Worm (Caenorhabditis elegans): ENCODE data around the gene B0564.2.

ce11 chrIV:13080861-13081260 lies 26.6 kb upstream of the B0564.2 start:
- no peak for TF ChIP-seq nhr-111 (GFP tag; optimal IDR thresholded peaks at IDR 0.05)
- no peak for TF ChIP-seq daf-8 (GFP tag; IDR thresholded peaks at IDR 0.05)
- no peak for TF ChIP-seq spr-3 (GFP tag; optimal IDR thresholded peaks at IDR 0.05)
- TF ChIP-seq nhr-11 (tag; optimal IDR thresholded peaks at IDR 0.05) = no peak
- TF ChIP-seq nhr-76 (tag; optimal IDR thresholded peaks at IDR 0.05) = no peak
- no peak for TF ChIP-seq zag-1 (tag; optimal IDR thresholded peaks at IDR 0.05)
- TF ChIP-seq fkh-10 (GFP tag; optimal IDR thresholded peaks at IDR 0.05) = no peak
- no peak for TF ChIP-seq unc-130 (GFP tag; optimal IDR thresholded peaks at IDR 0.05)
- no peak for TF ChIP-seq dmd-6 (GFP tag; IDR thresholded peaks at IDR 0.05)
- TF ChIP-seq ama-1 (optimal IDR thresholded peaks at IDR 0.05) = no peak
- TF ChIP-seq snpc-4 (tag; optimal IDR thresholded peaks at IDR 0.05) = no peak
- TF ChIP-seq tag-97 (GFP tag; IDR thresholded peaks at IDR 0.05) = no peak
